Fruit fly (Drosophila melanogaster) whole organism, adult: ENCODE data around the gene Tgi.

Source experiments
- CG12768 ChIP-seq: fragments of 200-800 bp; sonication (Bioruptor generic); optimal IDR thresholded peaks from 2 replicates; lab custom pipeline; 2017; ENCODE audit warnings: missing biosample characterization, missing genetic modification characterization, mild to moderate bottlenecking, moderate library complexity, missing genetic modification reagents
- CG14711 ChIP-seq: fragments of 200-800 bp; sonication (Bioruptor generic); optimal IDR thresholded peaks from 2 replicates; lab custom pipeline; 2018; ENCODE audit warnings: missing biosample characterization, mild to moderate bottlenecking, missing genetic modification characterization, moderate library complexity
- CG1620 ChIP-seq: fragments of 200-800 bp; sonication (Bioruptor generic); optimal IDR thresholded peaks from 2 replicates; lab custom pipeline; 2016; ENCODE audit warnings: missing biosample characterization, missing genetic modification characterization
- CG7045 ChIP-seq: fragments of 200-800 bp; sonication (Bioruptor generic); optimal IDR thresholded peaks from 2 replicates; lab custom pipeline; 2017; ENCODE audit warnings: missing biosample characterization, mild to moderate bottlenecking, missing genetic modification characterization
- CG7101 ChIP-seq: fragments of 200-800 bp; sonication (Bioruptor generic); optimal IDR thresholded peaks from 2 replicates; lab custom pipeline; 2018; ENCODE audit warnings: missing biosample characterization, mild to moderate bottlenecking, missing genetic modification characterization, moderate library complexity
- bab1 ChIP-seq: fragments of 200-800 bp; sonication (Bioruptor generic); optimal IDR thresholded peaks from 3 replicates; lab custom pipeline; 2019; ENCODE audit warnings: missing biosample characterization, mild to moderate bottlenecking, missing genetic modification characterization, moderate library complexity
- kay ChIP-seq: fragments of 200-800 bp; sonication (Bioruptor generic); peaks from one replicate; lab custom pipeline; 2016; ENCODE audit warnings: missing biosample characterization, missing genetic modification characterization, borderline replicate concordance

DNA sequence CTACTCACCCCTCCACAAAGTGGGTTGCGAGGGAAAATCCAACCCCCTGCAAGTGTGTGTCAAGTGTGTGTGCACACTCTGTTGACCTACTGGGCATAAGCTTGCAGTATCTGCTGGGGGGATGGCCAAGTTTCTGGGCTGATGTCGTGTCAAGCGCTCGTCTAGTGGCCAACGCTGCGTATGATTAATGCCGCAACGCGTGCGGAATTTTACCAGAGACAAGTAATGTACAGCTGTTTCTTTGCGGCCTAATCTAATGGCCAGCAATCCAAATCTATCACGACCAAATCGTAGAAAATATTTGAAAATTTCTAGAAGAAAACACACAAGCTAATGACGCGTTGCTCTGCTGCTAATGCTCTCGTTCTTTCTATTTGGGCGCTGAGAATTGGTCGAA is 7.4 kb upstream of the Tgi start:
- TF ChIP-seq CG7045 (no peak), CG14711 (no peak), bab1 (no peak), CG12768 (GFP tag; lab: Kevin White, UChicago) (peak; percentile 8), CG7101 (tag; lab: Kevin White, UChicago) (no peak), CG1620 (GFP tag; lab: Kevin White, UChicago) (no peak), kay (GFP tag; lab: Kevin White, UChicago) (no peak)
